Fruit fly (Drosophila melanogaster) whole organism, adult: ENCODE measurements around the gene mRpS34.

Source experiments
- CG11617 ChIP-seq: fragments of 200-800 bp; sonication (Bioruptor generic); optimal IDR thresholded peaks from 2 replicates; lab custom pipeline; 2017; ENCODE audit warnings: mild to moderate bottlenecking, missing biosample characterization, missing genetic modification reagents, missing genetic modification characterization
- CG5204 ChIP-seq: fragments of 200-800 bp; sonication (Bioruptor generic); optimal IDR thresholded peaks from 2 replicates; lab custom pipeline; 2016; ENCODE audit warnings: missing biosample characterization, missing genetic modification characterization
- CG7101 ChIP-seq: fragments of 200-800 bp; sonication (Bioruptor generic); optimal IDR thresholded peaks from 2 replicates; lab custom pipeline; 2018; ENCODE audit warnings: missing biosample characterization, mild to moderate bottlenecking, missing genetic modification characterization, moderate library complexity
- Crg-1 ChIP-seq: fragments of 200-800 bp; sonication (Bioruptor generic); optimal IDR thresholded peaks from 2 replicates; lab custom pipeline; 2016; ENCODE audit warnings: missing biosample characterization, missing genetic modification characterization
- Hr96 ChIP-seq: fragments of 200-800 bp; sonication (Bioruptor generic); optimal IDR thresholded peaks from 2 replicates; lab custom pipeline; 2016; ENCODE audit warnings: missing biosample characterization, missing genetic modification characterization
- Mnt ChIP-seq: fragments of 200-800 bp; sonication (Bioruptor generic); optimal IDR thresholded peaks from 2 replicates; lab custom pipeline; 2016; ENCODE audit warnings: missing biosample characterization, mild to moderate bottlenecking, missing genetic modification characterization
- bab1 ChIP-seq: fragments of 200-800 bp; sonication (Bioruptor generic); optimal IDR thresholded peaks from 3 replicates; lab custom pipeline; 2019; ENCODE audit warnings: missing biosample characterization, mild to moderate bottlenecking, missing genetic modification characterization, moderate library complexity
- cic ChIP-seq: fragments of 200-800 bp; sonication (Bioruptor generic); optimal IDR thresholded peaks from 2 replicates; lab custom pipeline; 2017; ENCODE audit warnings: missing biosample characterization, mild to moderate bottlenecking, missing genetic modification characterization, moderate library complexity
- cnc ChIP-seq, 2 experiments: fragments of >200 bp; optimal IDR thresholded peaks; 2 replicates each; lab custom pipeline; 2017
- kay ChIP-seq: fragments of 200-800 bp; sonication (Bioruptor generic); peaks from one replicate; lab custom pipeline; 2016; ENCODE audit warnings: missing biosample characterization, missing genetic modification characterization, borderline replicate concordance
- ovo ChIP-seq: fragments of 200-800 bp; sonication (Bioruptor generic); optimal IDR thresholded peaks from 2 replicates; lab custom pipeline; 2016; ENCODE audit warnings: missing biosample characterization, missing genetic modification characterization
- pad ChIP-seq: fragments of 200-800 bp; sonication (Bioruptor generic); optimal IDR thresholded peaks from 3 replicates; lab custom pipeline; 2017; ENCODE audit warnings: missing biosample characterization, missing genetic modification characterization, mild to moderate bottlenecking, moderate library complexity, missing genetic modification reagents
- tj ChIP-seq: fragments of 200-800 bp; sonication (Bioruptor generic); optimal IDR thresholded peaks from 3 replicates; lab custom pipeline; 2017; ENCODE audit warnings: missing biosample characterization, mild to moderate bottlenecking, missing genetic modification characterization, moderate library complexity
- toe ChIP-seq: fragments of 200-800 bp; sonication (Bioruptor generic); optimal IDR thresholded peaks from 2 replicates; lab custom pipeline; 2016; ENCODE audit warnings: missing biosample characterization, missing genetic modification characterization

DNA sequence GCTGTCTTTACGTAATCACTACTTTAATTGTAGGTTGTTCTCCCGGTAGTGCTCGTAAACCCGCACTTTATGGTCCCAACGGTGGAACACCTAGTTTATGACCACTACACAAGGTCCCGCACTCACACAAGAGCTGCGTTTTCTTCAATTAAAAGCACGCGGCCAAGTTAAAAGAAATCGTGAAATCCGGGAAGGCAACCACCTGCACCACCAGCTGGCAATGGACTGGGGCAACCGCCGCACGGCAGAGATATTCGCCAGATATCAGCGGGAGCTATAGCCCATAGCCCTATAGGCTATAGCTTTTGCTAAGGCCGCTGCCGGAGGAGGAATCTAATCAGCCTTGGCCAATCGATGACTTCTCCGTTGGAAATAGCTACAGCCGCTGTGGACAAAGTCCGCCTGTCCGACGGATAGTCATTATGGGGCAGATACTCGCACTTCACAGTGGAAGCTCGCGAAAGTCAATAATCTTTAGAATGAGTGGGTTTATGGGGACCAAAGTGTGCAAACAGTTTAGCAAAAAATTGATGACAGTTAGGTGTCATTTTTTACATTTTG, 36.4 kb downstream of the mRpS34 start:
- TF ChIP-seq kay (GFP tag; lab: Kevin White, UChicago) (peak; percentile 70), CG7101 (no peak), CG5204 (no peak), CG11617 (no peak), Mnt (GFP tag; lab: Kevin White, UChicago) (peak; percentile 59), bab1 (GFP tag; lab: Kevin White, UChicago) (no peak), ovo (GFP tag; lab: Kevin White, UChicago) (no peak), cic (GFP tag; lab: Kevin White, UChicago) (peak; percentile 84), toe (GFP tag; lab: Kevin White, UChicago) (no peak), tj (GFP tag; lab: Kevin White, UChicago) (no peak), cnc (optimal IDR thresholded peaks at IDR 0.05; lab: Kevin White, UChicago) (no peak), Hr96 (GFP tag; lab: Kevin White, UChicago) (peak; percentile 27), Crg-1 (GFP tag; lab: Kevin White, UChicago) (no peak), pad (no peak)
